Fruit fly (Drosophila melanogaster) whole organism, wandering third instar larva: ENCODE measurements around the gene CG31278.

Experiments
- CG32264 ChIP-seq: fragments of 200-800 bp; sonication (Bioruptor generic); optimal IDR thresholded peaks from 2 replicates; lab custom pipeline; 2016; ENCODE audit warnings: missing biosample characterization, missing genetic modification characterization
- GATAd ChIP-seq: sonication (Bioruptor generic); optimal IDR thresholded peaks from 2 replicates; lab custom pipeline; 2016; ENCODE audit warnings: missing biosample characterization, missing genetic modification characterization
- Hnf4 ChIP-seq: fragments of 200-800 bp; sonication (Bioruptor generic); optimal IDR thresholded peaks from 2 replicates; lab custom pipeline; 2016; ENCODE audit warnings: missing biosample characterization, mild to moderate bottlenecking, missing genetic modification characterization
- Mio ChIP-seq: sonication (Bioruptor generic); optimal IDR thresholded peaks from 2 replicates; lab custom pipeline; 2016; ENCODE audit warnings: missing biosample characterization, missing genetic modification characterization
- Vsx2 ChIP-seq: fragments of 200-300, 225-300 bp; sonication (Bioruptor generic); optimal IDR thresholded peaks from 2 replicates; lab custom pipeline; 2018; ENCODE audit warnings: missing biosample characterization, missing genetic modification characterization; ENCODE audit not compliant: partially characterized antibody
- dl ChIP-seq, 2 experiments: fragments of 175-275, 200-275 bp in 1 of 2; fragments of 200-275 bp in 1 of 2; sonication (Bioruptor generic); optimal IDR thresholded peaks; lab custom pipeline; 2018; ENCODE audit warnings: mild to moderate bottlenecking in 2 of 2, missing biosample characterization in 2 of 2, missing genetic modification characterization in 2 of 2, moderate library complexity in 2 of 2; ENCODE audit not compliant: partially characterized antibody in 2 of 2, insufficient read depth in 1 of 2
- foxo ChIP-seq, 2 experiments: fragments of 200-800 bp; sonication (Bioruptor generic); optimal IDR thresholded peaks; 2 replicates in 1 of 2; 3 replicates in 1 of 2; lab custom pipeline; 2016 to 2017; ENCODE audit warnings: missing biosample characterization in 2 of 2, missing genetic modification characterization in 2 of 2
- h ChIP-seq: fragments of 200-800 bp; sonication (Bioruptor generic); optimal IDR thresholded peaks from 3 replicates; lab custom pipeline; 2016; ENCODE audit warnings: missing biosample characterization, mild to moderate bottlenecking, missing genetic modification characterization
- lola ChIP-seq: fragments of >200 bp; optimal IDR thresholded peaks from 2 replicates; lab custom pipeline; 2017; ENCODE audit warnings: missing biosample characterization, missing genetic modification characterization
- psq ChIP-seq: fragments of 200-800 bp; sonication (Bioruptor generic); optimal IDR thresholded peaks from 3 replicates; lab custom pipeline; 2017; ENCODE audit warnings: missing biosample characterization, mild to moderate bottlenecking, missing genetic modification characterization, moderate library complexity
- usp ChIP-seq: fragments of >200 bp; optimal IDR thresholded peaks from 2 replicates; lab custom pipeline; 2017; ENCODE audit warnings: missing biosample characterization, missing genetic modification characterization
- woc ChIP-seq: sonication (Bioruptor generic); optimal IDR thresholded peaks from 2 replicates; lab custom pipeline; 2016; ENCODE audit warnings: missing biosample characterization, mild to moderate bottlenecking, missing genetic modification characterization

- TF ChIP-seq Vsx2 (GFP tag; lab: Kevin White, UChicago) (no peak), GATAd (GFP tag; lab: Kevin White, UChicago) (no peak), psq (GFP tag; lab: Kevin White, UChicago) (no peak), dl (GFP tag; optimal IDR thresholded peaks at IDR 0.05; lab: Kevin White, UChicago; ENCODE audit: insufficient read depth in 1 of 2, partially characterized antibody in 2 of 2) (no peak), woc (no peak), foxo (GFP tag; optimal IDR thresholded peaks at IDR 0.05; lab: Kevin White, UChicago) (no peak), h (GFP tag; lab: Kevin White, UChicago) (no peak), Hnf4 (GFP tag; lab: Kevin White, UChicago) (no peak), CG32264 (GFP tag; lab: Kevin White, UChicago) (no peak), lola (no peak), usp (no peak), Mio (GFP tag; lab: Kevin White, UChicago) (no peak)
Observed at dm6 chr3R:10708169-10708568, at the start of gene CG31278.
